Fruit fly (Drosophila melanogaster) S2 (cell line): ENCODE measurements around the gene CG8326.

ENCODE experiments used
- CG8478 ChIP-seq: fragments of >200 bp; optimal IDR thresholded peaks from 2 replicates; lab custom pipeline; 2018
- CTCF ChIP-seq, 2 experiments: fragments of >200 bp; optimal IDR thresholded peaks; 2 replicates each; lab custom pipeline; 2018

DNA sequence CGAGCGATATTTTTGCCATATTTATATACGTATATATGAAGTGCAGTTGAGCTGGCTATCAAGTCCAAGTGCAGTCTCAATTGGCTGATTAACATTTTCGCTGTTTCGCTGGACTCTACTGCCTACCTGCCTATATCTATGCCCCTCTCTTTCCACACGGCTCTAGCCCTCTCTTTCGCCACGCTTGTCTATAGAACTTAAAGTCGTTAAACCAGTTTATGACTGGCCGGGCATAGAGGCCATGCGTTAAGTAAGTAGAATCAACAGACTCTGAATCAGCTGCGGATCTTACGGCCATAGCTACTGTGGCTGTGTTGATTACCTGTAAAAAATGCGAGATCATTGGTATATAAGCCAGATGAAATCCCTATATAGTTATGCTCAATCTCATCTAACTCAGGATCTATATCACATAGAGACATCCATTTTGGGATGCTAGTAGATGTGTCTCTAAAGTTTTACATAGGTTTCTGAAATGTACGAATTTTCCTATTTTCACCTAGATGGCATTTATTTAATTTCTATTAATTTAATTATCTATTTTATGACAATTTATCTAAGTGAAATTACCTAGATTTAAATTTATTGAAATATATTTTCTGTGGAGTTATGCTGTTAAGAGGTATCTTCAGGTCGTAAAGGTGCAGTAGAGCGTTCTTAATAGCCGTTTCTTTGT is 47.5 kb downstream of the CG8326 start:
- TF ChIP-seq CTCF (optimal IDR thresholded peaks at IDR 0.05; lab: Kevin White, UChicago) (no peak), CG8478 (lab: Kevin White, UChicago) (no peak)
